Fruit fly (Drosophila melanogaster) whole organism, embryonic: ENCODE results near the gene Usp10.

Experiments used
- Antp ChIP-seq: fragments of 200-800 bp; sonication (Bioruptor generic); optimal IDR thresholded peaks from 3 replicates; lab custom pipeline; 2016; ENCODE audit warnings: missing biosample characterization, missing genetic modification characterization
- Asciz ChIP-seq: fragments of 200-800 bp; sonication (Bioruptor generic); optimal IDR thresholded peaks from 2 replicates; lab custom pipeline; 2017; ENCODE audit warnings: missing biosample characterization, mild to moderate bottlenecking, missing genetic modification characterization, missing genetic modification reagents
- Bgb ChIP-seq: fragments of 200-800 bp; sonication (Bioruptor generic); IDR thresholded peaks from 2 replicates; pipeline ENCODE4 v1.3.6; 2022; ENCODE audit warnings: missing biosample characterization, missing genetic modification characterization; ENCODE audit not compliant: partially characterized antibody
- Blimp-1 ChIP-seq: fragments of 200-800 bp; sonication (Bioruptor generic); optimal IDR thresholded peaks from 3 replicates; lab custom pipeline; 2018; ENCODE audit warnings: missing biosample characterization, missing genetic modification characterization, mild to moderate bottlenecking, moderate library complexity, missing genetic modification reagents
- CG11247 ChIP-seq: fragments of 200-800 bp; sonication (Bioruptor generic); IDR thresholded peaks from 2 replicates; pipeline ENCODE4 v1.3.6; 2022; ENCODE audit warnings: missing biosample characterization, missing genetic modification characterization
- CG12071 ChIP-seq: fragments of 200-800 bp; sonication (Bioruptor generic); optimal IDR thresholded peaks from 3 replicates; lab custom pipeline; 2018; ENCODE audit warnings: missing biosample characterization, mild to moderate bottlenecking, missing genetic modification characterization
- CG13287 ChIP-seq: fragments of 200-800 bp; sonication (Bioruptor generic); IDR thresholded peaks from 2 replicates; pipeline ENCODE4 v1.3.6; 2022; ENCODE audit warnings: missing biosample characterization, missing genetic modification characterization; ENCODE audit not compliant: partially characterized antibody
- CG13775 ChIP-seq: fragments of 200-800 bp; sonication (Bioruptor generic); optimal IDR thresholded peaks from 3 replicates; lab custom pipeline; 2017; ENCODE audit warnings: missing biosample characterization, mild to moderate bottlenecking, missing genetic modification characterization
- CG14710 ChIP-seq: fragments of 200-800 bp; sonication (Bioruptor generic); optimal IDR thresholded peaks from 3 replicates; lab custom pipeline; 2019; ENCODE audit warnings: missing biosample characterization, mild to moderate bottlenecking, missing genetic modification characterization, moderate library complexity
- CG15514 ChIP-seq: fragments of 200-800 bp; sonication (Bioruptor generic); optimal IDR thresholded peaks from 3 replicates; lab custom pipeline; 2017; ENCODE audit warnings: missing biosample characterization, missing genetic modification characterization, mild to moderate bottlenecking, moderate library complexity, missing genetic modification reagents
- CG15601 ChIP-seq: fragments of 200-800 bp; sonication (Bioruptor generic); optimal IDR thresholded peaks from 3 replicates; lab custom pipeline; 2019; ENCODE audit warnings: missing biosample characterization, mild to moderate bottlenecking, missing genetic modification characterization, moderate library complexity
- CG17359 ChIP-seq: fragments of 200-800 bp; sonication (Bioruptor generic); optimal IDR thresholded peaks from 3 replicates; lab custom pipeline; 2018; ENCODE audit warnings: missing biosample characterization, mild to moderate bottlenecking, missing genetic modification characterization, moderate library complexity
- CG17612 ChIP-seq: fragments of 200-800 bp; sonication (Bioruptor generic); IDR thresholded peaks from 2 replicates; pipeline ENCODE4 v1.3.6; 2022; ENCODE audit warnings: missing biosample characterization, missing genetic modification characterization
- CG18599 ChIP-seq: fragments of 200-800 bp; sonication (Bioruptor generic); optimal IDR thresholded peaks from 3 replicates; lab custom pipeline; 2017; ENCODE audit warnings: missing biosample characterization, missing genetic modification characterization, mild to moderate bottlenecking, moderate library complexity, missing genetic modification reagents
- CG18619 ChIP-seq: fragments of 200-800 bp; sonication (Bioruptor generic); optimal IDR thresholded peaks from 3 replicates; lab custom pipeline; 2017; ENCODE audit warnings: missing biosample characterization, mild to moderate bottlenecking, missing genetic modification characterization
- CG2678 ChIP-seq: fragments of 200-800 bp; sonication (Bioruptor generic); optimal IDR thresholded peaks from 3 replicates; lab custom pipeline; 2019; ENCODE audit warnings: missing biosample characterization, mild to moderate bottlenecking, missing genetic modification characterization, moderate library complexity
- CG30020 ChIP-seq: fragments of 200-800 bp; optimal IDR thresholded peaks from 2 replicates; lab custom pipeline; 2019; ENCODE audit warnings: missing biosample characterization, mild to moderate bottlenecking, missing genetic modification characterization, moderate library complexity
- CG30403 ChIP-seq: fragments of 200-800 bp; sonication (Bioruptor generic); optimal IDR thresholded peaks from 3 replicates; lab custom pipeline; 2016; ENCODE audit warnings: missing biosample characterization, missing genetic modification characterization
- CG33557 ChIP-seq: fragments of 200-800 bp; sonication (Bioruptor generic); optimal IDR thresholded peaks from 2 replicates; lab custom pipeline; 2019; ENCODE audit warnings: missing biosample characterization, mild to moderate bottlenecking, missing genetic modification characterization, moderate library complexity
- CG6272 ChIP-seq: fragments of 200-800 bp; sonication (Bioruptor generic); IDR thresholded peaks from 2 replicates; pipeline ENCODE4 v1.3.6; 2022; ENCODE audit warnings: missing biosample characterization, missing genetic modification characterization
- CG8388 ChIP-seq: fragments of 200-800 bp; sonication (Bioruptor generic); optimal IDR thresholded peaks from 2 replicates; lab custom pipeline; 2019; ENCODE audit warnings: missing biosample characterization, mild to moderate bottlenecking, missing genetic modification characterization, moderate library complexity
- CG8924 ChIP-seq: fragments of 200-800 bp; optimal IDR thresholded peaks from 3 replicates; lab custom pipeline; 2019; ENCODE audit warnings: missing biosample characterization, mild to moderate bottlenecking, missing genetic modification characterization, moderate library complexity
- CG9817 ChIP-seq: fragments of 200-800 bp; sonication (Bioruptor generic); optimal IDR thresholded peaks from 2 replicates; lab custom pipeline; 2018; ENCODE audit warnings: missing biosample characterization, mild to moderate bottlenecking, missing genetic modification characterization, moderate library complexity
- Chrac-16 ChIP-seq: fragments of 200-800 bp; sonication (Bioruptor generic); optimal IDR thresholded peaks from 3 replicates; lab custom pipeline; 2016; ENCODE audit warnings: missing biosample characterization, missing genetic modification characterization
- Fer2 ChIP-seq: fragments of 200-800 bp; sonication (Bioruptor generic); optimal IDR thresholded peaks from 2 replicates; lab custom pipeline; 2018; ENCODE audit warnings: missing biosample characterization, mild to moderate bottlenecking, missing genetic modification characterization, moderate library complexity
- HLH4C ChIP-seq: fragments of 200-800 bp; sonication (Bioruptor generic); IDR thresholded peaks from 3 replicates; pipeline ENCODE4 v1.3.6; 2022; ENCODE audit warnings: missing biosample characterization, missing genetic modification characterization; ENCODE audit not compliant: partially characterized antibody
- Hmx ChIP-seq: fragments of 200-800 bp; sonication (Bioruptor generic); optimal IDR thresholded peaks from 2 replicates; lab custom pipeline; 2016; ENCODE audit warnings: missing biosample characterization, missing genetic modification characterization
- NfI ChIP-seq: fragments of 200-800 bp; sonication (Bioruptor generic); optimal IDR thresholded peaks from 3 replicates; lab custom pipeline; 2018; ENCODE audit warnings: missing biosample characterization, mild to moderate bottlenecking, missing genetic modification characterization, moderate library complexity
- Spps ChIP-seq: fragments of 200-800 bp; sonication (Bioruptor generic); optimal IDR thresholded peaks from 2 replicates; lab custom pipeline; 2018; ENCODE audit warnings: missing biosample characterization, mild to moderate bottlenecking, missing genetic modification characterization
- Ssrp ChIP-seq: fragments of 200-800 bp; sonication (Bioruptor generic); optimal IDR thresholded peaks from 2 replicates; lab custom pipeline; 2018; ENCODE audit warnings: missing biosample characterization, mild to moderate bottlenecking, missing genetic modification characterization, moderate library complexity
- Xbp1 ChIP-seq: fragments of 200-800 bp; sonication (Bioruptor generic); optimal IDR thresholded peaks from 3 replicates; lab custom pipeline; 2016; ENCODE audit warnings: missing biosample characterization, mild to moderate bottlenecking, missing genetic modification characterization
- Xrp1 ChIP-seq: fragments of 200-800 bp; sonication (Bioruptor generic); IDR thresholded peaks from 2 replicates; pipeline ENCODE4 v1.3.6; 2022; ENCODE audit warnings: missing biosample characterization, missing genetic modification characterization
- amos ChIP-seq: fragments of 200-800 bp; sonication (Bioruptor generic); IDR thresholded peaks from 2 replicates; pipeline ENCODE4 v1.3.6; 2022; ENCODE audit warnings: missing biosample characterization, missing genetic modification characterization; ENCODE audit not compliant: partially characterized antibody
- aop ChIP-seq: fragments of 200-800 bp; sonication (Bioruptor generic); IDR thresholded peaks from 2 replicates; pipeline ENCODE4 v1.3.6; 2022; ENCODE audit warnings: missing biosample characterization, missing genetic modification characterization
- az2 ChIP-seq: fragments of 200-800 bp; sonication (Bioruptor generic); optimal IDR thresholded peaks from 3 replicates; lab custom pipeline; 2016; ENCODE audit warnings: missing biosample characterization, missing genetic modification characterization
- cad ChIP-seq: fragments of >200 bp; optimal IDR thresholded peaks from 2 replicates; lab custom pipeline; 2017; ENCODE audit warnings: missing biosample characterization, missing genetic modification characterization
- dm ChIP-seq: fragments of 200-800 bp; sonication (Bioruptor generic); optimal IDR thresholded peaks from 3 replicates; lab custom pipeline; 2016; ENCODE audit warnings: missing biosample characterization, missing genetic modification characterization
- esg ChIP-seq: fragments of 200-800 bp; sonication (Bioruptor generic); conservative IDR thresholded peaks from 2 replicates; pipeline ENCODE4 v1.3.6; 2022; ENCODE audit warnings: missing biosample characterization, missing genetic modification characterization
- fru ChIP-seq: fragments of >200 bp; optimal IDR thresholded peaks from 2 replicates; lab custom pipeline; 2017
- gce ChIP-seq: fragments of 200-800 bp; sonication (Bioruptor generic); IDR thresholded peaks from 3 replicates; pipeline ENCODE4 v1.3.6; 2022; ENCODE audit warnings: missing biosample characterization, missing genetic modification characterization
- grau ChIP-seq: fragments of 200-800 bp; optimal IDR thresholded peaks from 3 replicates; lab custom pipeline; 2019; ENCODE audit warnings: missing biosample characterization, mild to moderate bottlenecking, missing genetic modification characterization, moderate library complexity
- jing ChIP-seq: fragments of 200-800 bp; sonication (Bioruptor generic); optimal IDR thresholded peaks from 2 replicates; lab custom pipeline; 2018; ENCODE audit warnings: missing biosample characterization, mild to moderate bottlenecking, missing genetic modification characterization
- ken ChIP-seq: fragments of 200-800 bp; sonication (Bioruptor generic); IDR thresholded peaks from 3 replicates; pipeline ENCODE4 v1.3.6; 2022; ENCODE audit warnings: missing biosample characterization, missing genetic modification characterization
- nmo ChIP-seq: fragments of 200-800 bp; sonication (Bioruptor generic); optimal IDR thresholded peaks from 2 replicates; lab custom pipeline; 2018; ENCODE audit warnings: missing biosample characterization, mild to moderate bottlenecking, missing genetic modification characterization, moderate library complexity
- pb ChIP-seq: fragments of 200-800 bp; sonication (Bioruptor generic); optimal IDR thresholded peaks from 3 replicates; lab custom pipeline; 2016; ENCODE audit warnings: missing biosample characterization, missing genetic modification characterization
- pho ChIP-seq: fragments of 200-800 bp; sonication (Bioruptor generic); optimal IDR thresholded peaks from 2 replicates; lab custom pipeline; 2016; ENCODE audit warnings: missing biosample characterization, missing genetic modification characterization
- sim ChIP-seq: fragments of 200-800 bp; sonication (Bioruptor generic); IDR thresholded peaks from 2 replicates; pipeline ENCODE4 v1.3.6; 2022; ENCODE audit warnings: missing biosample characterization, missing genetic modification characterization
- stc ChIP-seq: fragments of 200-800 bp; sonication (Bioruptor generic); IDR thresholded peaks from 2 replicates; pipeline ENCODE4 v1.3.6; 2022; ENCODE audit warnings: missing biosample characterization, missing genetic modification characterization
- zen2 ChIP-seq: fragments of 200-800 bp; sonication (Bioruptor generic); IDR thresholded peaks from 3 replicates; pipeline ENCODE4 v1.3.6; 2022; ENCODE audit warnings: missing biosample characterization, missing genetic modification characterization; ENCODE audit not compliant: partially characterized antibody

Usp10 gene

dm6 chr3L:907673-908323 lies 36.1 kb downstream of the Usp10 start (continued):
- TF ChIP-seq CG8388, result peak; percentile 36
- TF ChIP-seq CG17359 (tag; lab: Kevin White, UChicago), result peak; percentile 40
- no peak for TF ChIP-seq pho (GFP tag; lab: Kevin White, UChicago)
- no peak for TF ChIP-seq CG9817 (tag; lab: Kevin White, UChicago)
- TF ChIP-seq Asciz (GFP tag; lab: Kevin White, UChicago), result no peak
- TF ChIP-seq jing (GFP tag; lab: Kevin White, UChicago), result no peak
- no peak for TF ChIP-seq Fer2 (tag; lab: Kevin White, UChicago)
- TF ChIP-seq CG18619 (GFP tag; lab: Kevin White, UChicago), result peak; percentile 2
- TF ChIP-seq esg (GFP tag; lab: Robert Waterston, UW), result peak; percentile 26; the same call in 1 of the 2 replicates
- TF ChIP-seq dm, result no peak
- TF ChIP-seq CG30020, result no peak
- no peak for TF ChIP-seq CG13287 (GFP tag; lab: Robert Waterston, UW)
- TF ChIP-seq cad (GFP tag; lab: Kevin White, UChicago), result no peak
- peak; percentile 76 for TF ChIP-seq CG15601 (tag; lab: Kevin White, UChicago)
- peak; percentile 26; the same call in 1 of the 3 replicates for TF ChIP-seq ken (GFP tag; lab: Robert Waterston, UW)
- TF ChIP-seq stc (GFP tag; lab: Robert Waterston, UW), result 0 out of 2 replicates have a peak, but pooled peaks have one; percentile 19
- TF ChIP-seq CG2678, result peak; percentile 55
- TF ChIP-seq NfI (GFP tag; lab: Kevin White, UChicago), result no peak
- TF ChIP-seq pb, result no peak
- peak; percentile 50 for TF ChIP-seq az2 (GFP tag; lab: Kevin White, UChicago)
- TF ChIP-seq Hmx, result no peak
- TF ChIP-seq CG17612 (GFP tag; lab: Robert Waterston, UW), result no peak
- peak; percentile 33 for TF ChIP-seq grau (tag; lab: Kevin White, UChicago)
- peak; percentile 25 for TF ChIP-seq Xbp1
- TF ChIP-seq zen2 (GFP tag; lab: Robert Waterston, UW), result no peak
- TF ChIP-seq CG13775, result peak; percentile 14
- TF ChIP-seq CG11247 (GFP tag; lab: Robert Waterston, UW), result no peak
- TF ChIP-seq gce, result 0 out of 3 replicates have a peak, but pooled peaks have one; percentile 28
- TF ChIP-seq Blimp-1 (GFP tag; lab: Kevin White, UChicago), result peak; percentile 47
- peak; percentile 18 for TF ChIP-seq CG33557
- no peak for TF ChIP-seq sim
- peak; percentile 25 for TF ChIP-seq nmo (GFP tag; lab: Kevin White, UChicago)
- TF ChIP-seq HLH4C (GFP tag; lab: Robert Waterston, UW), result no peak
- TF ChIP-seq aop (GFP tag; lab: Robert Waterston, UW), result peak; percentile 32; the same call in 1 of the 2 replicates
- TF ChIP-seq fru, result no peak
- peak; percentile 74 for TF ChIP-seq Xrp1 (GFP tag; lab: Robert Waterston, UW)
- TF ChIP-seq Ssrp (tag; lab: Kevin White, UChicago), result peak; percentile 33
- TF ChIP-seq CG8924, result peak; percentile 28
- peak; percentile 25 for TF ChIP-seq Chrac-16
- TF ChIP-seq Bgb, result no peak
- peak; percentile 17 for TF ChIP-seq Spps
- peak; percentile 40 for TF ChIP-seq CG18599 (GFP tag; lab: Kevin White, UChicago)
- peak; percentile 38 for TF ChIP-seq CG30403 (GFP tag; lab: Kevin White, UChicago)
- TF ChIP-seq CG12071 (GFP tag; lab: Kevin White, UChicago), result no peak
- no peak for TF ChIP-seq amos (GFP tag; lab: Robert Waterston, UW)
- TF ChIP-seq Antp (GFP tag; lab: Kevin White, UChicago), result peak; percentile 23
- no peak for TF ChIP-seq CG15514 (GFP tag; lab: Kevin White, UChicago)
- no peak for TF ChIP-seq CG6272
- peak; percentile 41 for TF ChIP-seq CG14710
